Fruit fly (Drosophila melanogaster): ENCODE data around the gene noi.
A peak's percentile ranks its signal among the peaks of the same experiment; 100 is the strongest.

The noi gene

dm6 chr3R:5624115-5624878, 33.0 kb upstream of the noi start, which contains the start of the genes Dph4, Spec2 and RpL13A (continued):
- TF ChIP-seq slou (GFP tag; optimal IDR thresholded peaks at IDR 0.05) (peak; percentile 88), hkb (optimal IDR thresholded peaks at IDR 0.05) (peak; percentile 87), hkb (GFP tag; IDR thresholded peaks at IDR 0.05) (no peak), croc (GFP tag; conservative IDR thresholded peaks at IDR 0.05) (peak; percentile 54; the same call in 2 of the 3 replicates), pum (GFP tag; optimal IDR thresholded peaks at IDR 0.05) (peak; percentile 69), Fer3 (tag; optimal IDR thresholded peaks at IDR 0.05) (peak; percentile 92), amos (GFP tag; IDR thresholded peaks at IDR 0.05; ENCODE audit: partially characterized antibody) (no peak), NC2α (GFP tag; optimal IDR thresholded peaks at IDR 0.05) (peak; percentile 78), mam (GFP tag; optimal IDR thresholded peaks at IDR 0.05) (peak; percentile 84), CG7786 (GFP tag; optimal IDR thresholded peaks at IDR 0.05) (peak; percentile 78), Sin3A (optimal IDR thresholded peaks at IDR 0.05) (peak; percentile 97), CG17359 (tag; optimal IDR thresholded peaks at IDR 0.05) (peak; percentile 88), Fer2 (tag; optimal IDR thresholded peaks at IDR 0.05) (peak; percentile 89), CG10959 (GFP tag; IDR thresholded peaks at IDR 0.05) (no peak), CG8944 (GFP tag; optimal IDR thresholded peaks at IDR 0.05) (peak; percentile 78), NfI (GFP tag; optimal IDR thresholded peaks at IDR 0.05) (peak; percentile 97), BtbVII (GFP tag; optimal IDR thresholded peaks at IDR 0.05) (peak; percentile 94), CG9876 (GFP tag; optimal IDR thresholded peaks at IDR 0.05) (peak; percentile 92), Sox102F (GFP tag; optimal IDR thresholded peaks at IDR 0.05) (no peak), CG2120 (GFP tag; optimal IDR thresholded peaks at IDR 0.05) (peak; percentile 71), E2f1 (GFP tag; IDR thresholded peaks at IDR 0.05) (no peak), CG2199 (GFP tag; IDR thresholded peaks at IDR 0.05) (no peak), CG5953 (GFP tag; IDR thresholded peaks at IDR 0.05) (no peak), gsb (GFP tag; IDR thresholded peaks at IDR 0.05) (no peak), Gug (GFP tag; IDR thresholded peaks at IDR 0.05) (no peak), cwo (GFP tag; optimal IDR thresholded peaks at IDR 0.05) (peak; percentile 5), tll (GFP tag; optimal IDR thresholded peaks at IDR 0.05) (peak; percentile 32 to 61), Bteb2 (GFP tag; optimal IDR thresholded peaks at IDR 0.05) (peak; percentile 92), Tbp (GFP tag; optimal IDR thresholded peaks at IDR 0.05) (peak; percentile 52), chinmo (GFP tag; IDR thresholded peaks at IDR 0.05; ENCODE audit: partially characterized antibody) (no peak), CG10543 (GFP tag; optimal IDR thresholded peaks at IDR 0.05) (peak; percentile 98), CG17385 (GFP tag; optimal IDR thresholded peaks at IDR 0.05) (peak; percentile 91), dimm (GFP tag; IDR thresholded peaks at IDR 0.05) (no peak), tup (GFP tag; optimal IDR thresholded peaks at IDR 0.05) (peak; percentile 74), ato (GFP tag; IDR thresholded peaks at IDR 0.05; ENCODE audit: partially characterized antibody) (no peak), fd64A (GFP tag; optimal IDR thresholded peaks at IDR 0.05) (peak; percentile 95), gcm (GFP tag; optimal IDR thresholded peaks at IDR 0.05) (peak; percentile 90), mld (GFP tag; IDR thresholded peaks at IDR 0.05; ENCODE audit: partially characterized antibody) (no peak), exex (tag; optimal IDR thresholded peaks at IDR 0.05) (peak; percentile 62), lola (GFP tag; optimal IDR thresholded peaks at IDR 0.05) (peak in 1 of 3 experiments; percentile 70), Kr (GFP tag; optimal IDR thresholded peaks at IDR 0.05) (peak; percentile 86), CG1647 (GFP tag; optimal IDR thresholded peaks at IDR 0.05) (peak; percentile 82), Xbp1 (GFP tag; optimal IDR thresholded peaks at IDR 0.05) (peak; percentile 89), CG6689 (GFP tag; IDR thresholded peaks at IDR 0.05) (no peak), Dip2 (GFP tag; IDR thresholded peaks at IDR 0.05) (no peak), unc-4 (GFP tag; IDR thresholded peaks at IDR 0.05; ENCODE audit: partially characterized antibody) (no peak), Six4 (GFP tag; optimal IDR thresholded peaks at IDR 0.05) (peak; percentile 86), ci (GFP tag; IDR thresholded peaks at IDR 0.05) (no peak), MTF-1 (GFP tag; optimal IDR thresholded peaks at IDR 0.05; ENCODE audit: borderline replicate concordance) (peak; percentile 98)

Measured in whole organism, embryonic.